Worm (Caenorhabditis elegans) whole organism, L4 larva: ENCODE data around the gene str-81.

Experiments used
- D1046.2 ChIP-seq: fragments of 200-800 bp; sonication (Bioruptor generic); IDR thresholded peaks from 2 replicates; pipeline ENCODE4 v1.3.6; 2022; ENCODE audit warnings: missing genetic modification characterization, missing compliant biosample characterization
- F10B5.3 ChIP-seq: sonication (generic microtip); optimal IDR thresholded peaks from 2 replicates; lab custom pipeline; 2016; ENCODE audit warnings: mild to moderate bottlenecking, missing genetic modification characterization, missing compliant biosample characterization
- F26F4.8 ChIP-seq: fragments of 200-800 bp; sonication (Bioruptor generic); conservative IDR thresholded peaks from 2 replicates; pipeline ENCODE4 v1.3.6; 2022; ENCODE audit warnings: missing genetic modification characterization, missing compliant biosample characterization
- T26A8.4 ChIP-seq: fragments of 200-800 bp; sonication (Bioruptor generic); IDR thresholded peaks from 2 replicates; pipeline ENCODE4 v1.3.6; 2022; ENCODE audit warnings: missing genetic modification characterization, missing compliant biosample characterization
- Y48G9A.11 ChIP-seq: fragments of 200-800 bp; sonication (Bioruptor generic); IDR thresholded peaks from 2 replicates; pipeline ENCODE4 v1.3.6; 2022; ENCODE audit warnings: missing genetic modification reagents, missing genetic modification characterization, missing compliant biosample characterization
- aha-1 ChIP-seq: fragments of 150-350 bp; peaks from one replicate; lab custom pipeline; 2014; ENCODE audit warnings: missing biosample characterization, missing genetic modification characterization
- attf-4 ChIP-seq: sonication (generic microtip); optimal IDR thresholded peaks from 3 replicates; lab custom pipeline; 2017; ENCODE audit warnings: missing biosample characterization, missing genetic modification characterization
- ceh-44 ChIP-seq: fragments of 200-800 bp; sonication (Bioruptor generic); IDR thresholded peaks from 2 replicates; pipeline ENCODE4 v1.3.6; 2022; ENCODE audit warnings: missing genetic modification reagents, missing genetic modification characterization, missing compliant biosample characterization
- daf-12 ChIP-seq: fragments of 150-350 bp; optimal IDR thresholded peaks from 2 replicates; lab custom pipeline; 2014; ENCODE audit warnings: missing biosample characterization, missing genetic modification reagents, missing genetic modification characterization
- daf-16 ChIP-seq, 3 experiments: sonication (generic microtip); optimal IDR thresholded peaks; 2 replicates each; lab custom pipeline; 2016 to 2017; ENCODE audit warnings: missing genetic modification characterization in 3 of 3, missing genetic modification reagents in 3 of 3, mild to moderate bottlenecking in 2 of 3, missing compliant biosample characterization in 2 of 3, missing biosample characterization in 1 of 3, moderate library complexity in 1 of 3
- dmd-9 ChIP-seq: fragments of 200-800 bp; sonication (Bioruptor generic); IDR thresholded peaks from 2 replicates; pipeline ENCODE4 v1.3.6; 2022; ENCODE audit warnings: missing genetic modification reagents, missing genetic modification characterization, missing compliant biosample characterization
- dpl-1 ChIP-seq: fragments of 150-350 bp; optimal IDR thresholded peaks from 2 replicates; lab custom pipeline; 2014; ENCODE audit warnings: missing biosample characterization, missing genetic modification reagents, missing genetic modification characterization
- dve-1 ChIP-seq: sonication (generic microtip); optimal IDR thresholded peaks from 2 replicates; lab custom pipeline; 2017; ENCODE audit warnings: antibody characterized with exemption, mild to moderate bottlenecking, missing genetic modification characterization, missing compliant biosample characterization; ENCODE audit not compliant: insufficient read depth
- egl-43 ChIP-seq: fragments of 200-800 bp; sonication (Bioruptor generic); IDR thresholded peaks from 2 replicates; pipeline ENCODE4 v1.3.6; 2022; ENCODE audit warnings: missing genetic modification reagents, missing genetic modification characterization, missing compliant biosample characterization
- fkh-10 ChIP-seq: fragments of 150-350 bp; optimal IDR thresholded peaks from 2 replicates; lab custom pipeline; 2014; ENCODE audit warnings: missing biosample characterization, missing genetic modification reagents, missing genetic modification characterization
- fos-1 ChIP-seq: fragments of 150-350 bp; optimal IDR thresholded peaks from 2 replicates; lab custom pipeline; 2014; ENCODE audit warnings: missing biosample characterization, missing genetic modification characterization
- hif-1 ChIP-seq, 2 experiments: sonication (generic microtip); optimal IDR thresholded peaks; 2 replicates each; lab custom pipeline; 2016 to 2017; ENCODE audit warnings: missing compliant biosample characterization in 2 of 2, missing genetic modification characterization in 2 of 2, missing genetic modification reagents in 2 of 2, missing genotype in 2 of 2, mild to moderate bottlenecking in 1 of 2
- hlh-11 ChIP-seq: fragments of 200-800 bp; sonication (Bioruptor generic); optimal IDR thresholded peaks from 2 replicates; lab custom pipeline; 2018; ENCODE audit warnings: mild to moderate bottlenecking, missing genetic modification characterization, missing compliant biosample characterization
- hmg-1.1 ChIP-seq: fragments of 200-800 bp; sonication (Bioruptor generic); IDR thresholded peaks from 2 replicates; pipeline ENCODE4 v1.3.6; 2022; ENCODE audit warnings: missing genetic modification reagents, missing genetic modification characterization, missing compliant biosample characterization
- lin-15B ChIP-seq: fragments of 150-350 bp; sonication (generic microtip); optimal IDR thresholded peaks from 3 replicates; lab custom pipeline; 2014; ENCODE audit warnings: missing biosample characterization, missing genetic modification characterization
- lin-29 ChIP-seq: fragments of 200-800 bp; sonication (Bioruptor generic); IDR thresholded peaks from 2 replicates; pipeline ENCODE4 v1.3.6; 2022; ENCODE audit warnings: missing genetic modification reagents, missing genetic modification characterization, missing compliant biosample characterization
- lin-38 ChIP-seq: fragments of 200-800 bp; sonication (Bioruptor generic); IDR thresholded peaks from 2 replicates; pipeline ENCODE4 v1.3.6; 2022; ENCODE audit warnings: missing genetic modification reagents, missing genetic modification characterization, missing compliant biosample characterization
- lir-3 ChIP-seq: sonication (generic microtip); optimal IDR thresholded peaks from 2 replicates; lab custom pipeline; 2016; ENCODE audit warnings: mild to moderate bottlenecking, missing genetic modification characterization, missing compliant biosample characterization
- mdl-1 ChIP-seq, 2 experiments: fragments of 150-350 bp in 1 of 2; sonication (generic microtip) in 1 of 2; optimal IDR thresholded peaks; 2 replicates each; lab custom pipeline; 2014 to 2017; ENCODE audit warnings: missing biosample characterization in 2 of 2, missing genetic modification characterization in 2 of 2
- mes-2 ChIP-seq: sonication (generic microtip); optimal IDR thresholded peaks from 2 replicates; lab custom pipeline; 2016; ENCODE audit warnings: missing genotype, mild to moderate bottlenecking, missing genetic modification characterization, missing compliant biosample characterization; ENCODE audit not compliant: poor library complexity, severe bottlenecking
- nhr-111 ChIP-seq: fragments of 200-800 bp; sonication (Bioruptor generic); optimal IDR thresholded peaks from 2 replicates; lab custom pipeline; 2018; ENCODE audit warnings: mild to moderate bottlenecking, missing genetic modification characterization, missing compliant biosample characterization
- nhr-28 ChIP-seq: fragments of 150-350 bp; optimal IDR thresholded peaks from 2 replicates; lab custom pipeline; 2014; ENCODE audit warnings: missing biosample characterization, missing genetic modification characterization
- nhr-42 ChIP-seq: fragments of 200-800 bp; sonication (Bioruptor generic); IDR thresholded peaks from 2 replicates; pipeline ENCODE4 v1.3.6; 2022; ENCODE audit warnings: missing genetic modification characterization, missing compliant biosample characterization
- pqm-1 ChIP-seq: sonication (generic microtip); optimal IDR thresholded peaks from 2 replicates; lab custom pipeline; 2017; ENCODE audit warnings: missing biosample characterization, missing genetic modification characterization
- set-16 ChIP-seq: fragments of 200-800 bp; sonication (Bioruptor generic); IDR thresholded peaks from 2 replicates; pipeline ENCODE4 v1.3.6; 2022; ENCODE audit warnings: missing genetic modification reagents, missing genetic modification characterization, missing compliant biosample characterization
- skn-1 ChIP-seq: fragments of 150-350 bp; optimal IDR thresholded peaks from 2 replicates; lab custom pipeline; 2014; ENCODE audit warnings: missing biosample characterization, missing genetic modification characterization
- snpc-1.2 ChIP-seq: fragments of 200-800 bp; sonication (Bioruptor generic); IDR thresholded peaks from 2 replicates; pipeline ENCODE4 v1.3.6; 2022; ENCODE audit warnings: missing genetic modification reagents, missing genetic modification characterization, missing compliant biosample characterization
- spr-3 ChIP-seq: fragments of 200-800 bp; sonication (Bioruptor generic); optimal IDR thresholded peaks from 2 replicates; lab custom pipeline; 2018; ENCODE audit warnings: mild to moderate bottlenecking, missing genetic modification characterization, missing compliant biosample characterization
- unc-62 ChIP-seq, 3 experiments: fragments of 150-350 bp in 1 of 3; sonication (generic microtip); optimal IDR thresholded peaks in 2 of 3; peaks in 1 of 3; 1 replicate in 1 of 3; 2 replicates in 2 of 3; lab custom pipeline; 2014 to 2017; ENCODE audit warnings: missing biosample characterization in 3 of 3, missing genetic modification characterization in 3 of 3, missing genetic modification reagents in 3 of 3, missing genotype in 1 of 3
- vab-7 ChIP-seq: fragments of 200-800 bp; sonication (Bioruptor generic); IDR thresholded peaks from 2 replicates; pipeline ENCODE4 v1.3.6; 2022; ENCODE audit warnings: missing genetic modification reagents, missing genetic modification characterization, missing compliant biosample characterization
- zip-11 ChIP-seq: fragments of 200-800 bp; sonication (Bioruptor generic); IDR thresholded peaks from 2 replicates; pipeline ENCODE4 v1.3.6; 2022; ENCODE audit warnings: missing genetic modification characterization, missing compliant biosample characterization

str-81 gene

ce11 chrV:19240129-19240528 lies 10.8 kb downstream of the str-81 start, which contains the start of the genes fbxb-115 and fbxb-1:
fbxb-115 (minus strand) TSS chrV:19240229.
fbxb-1 (plus strand) TSS chrV:19240354.
- no peak for TF ChIP-seq fos-1 (tag; lab: Kevin White, UChicago)
- TF ChIP-seq F10B5.3 (tag; lab: Kevin White, UChicago), result no peak
- no peak for TF ChIP-seq dve-1 (tag; lab: Kevin White, UChicago)
- no peak for TF ChIP-seq daf-12 (tag; lab: Kevin White, UChicago)
- TF ChIP-seq D1046.2 (GFP tag; lab: Robert Waterston, UW), result no peak

DNA sequence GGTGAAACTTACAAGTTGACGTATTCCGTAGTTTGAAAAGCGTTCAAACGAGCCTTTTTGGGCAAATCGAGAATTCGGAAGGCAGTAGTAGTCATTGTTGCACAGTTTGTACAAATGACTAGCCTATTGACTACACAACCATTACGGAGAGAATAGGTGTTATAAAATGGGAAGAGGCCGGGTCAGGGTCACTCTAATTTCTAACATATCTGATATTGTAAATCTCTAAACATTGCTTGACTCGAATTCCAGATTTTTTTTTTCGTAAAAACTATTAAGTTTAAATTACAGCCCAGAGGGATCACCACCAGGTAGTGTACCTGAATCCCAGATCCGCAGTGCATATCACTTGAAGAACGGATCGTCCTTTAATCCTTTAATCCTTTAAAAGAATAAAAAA lies 13.7 kb downstream of the str-81 start, which contains the start of gene fbxb-2:
TSS of gene fbxb-2 (minus strand) at position 101 of the 400 bp plus-strand sequence.
- TF ChIP-seq unc-62 (GFP tag; optimal IDR thresholded peaks at IDR 0.05 in 1 of 2; lab: Kevin White, UChicago) (no peak), unc-62 (tag; optimal IDR thresholded peaks at IDR 0.05; lab: Kevin White, UChicago) (no peak), attf-4 (no peak), skn-1 (tag; lab: Kevin White, UChicago) (no peak), lin-29 (GFP tag; lab: Robert Waterston, UW) (no peak), T26A8.4 (GFP tag; lab: Robert Waterston, UW) (no peak), mdl-1 (tag; optimal IDR thresholded peaks at IDR 0.05; lab: Kevin White, UChicago) (no peak), lir-3 (tag; lab: Kevin White, UChicago) (no peak), lin-15B (tag; lab: Kevin White, UChicago) (no peak), fkh-10 (GFP tag; lab: Kevin White, UChicago) (no peak), lin-38 (no peak)

DNA sequence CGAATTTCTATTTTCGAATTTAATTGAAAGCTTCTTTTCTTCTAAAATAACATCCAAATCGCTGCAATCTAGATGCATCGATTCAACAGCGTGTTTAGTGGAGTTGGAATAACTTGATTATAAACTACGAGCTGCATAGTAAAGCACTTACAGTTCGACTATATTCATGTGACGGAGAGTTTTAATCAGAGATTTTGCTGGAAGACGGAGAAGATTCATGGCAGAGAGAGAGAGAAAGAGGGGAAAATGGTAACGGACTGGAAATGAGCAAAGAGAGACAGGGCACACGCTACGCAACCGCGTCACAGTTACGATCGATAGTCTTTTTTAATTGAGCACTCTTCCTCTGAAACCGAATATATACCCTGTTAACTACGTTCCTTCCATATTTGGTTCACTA lies 17.4 kb downstream of the str-81 start, which contains the start of gene fbxb-116:
TSS of gene fbxb-116 (plus strand) at position 301 of the 400 bp plus-strand sequence.
- TF ChIP-seq hmg-1.1 (GFP tag; lab: Robert Waterston, UW) (no peak), aha-1 (tag; lab: Kevin White, UChicago) (no peak), Y48G9A.11 (GFP tag; lab: Robert Waterston, UW) (no peak), fos-1 (tag; lab: Kevin White, UChicago) (no peak), zip-11 (GFP tag; lab: Robert Waterston, UW) (no peak), vab-7 (no peak)

- TF ChIP-seq zip-11 (GFP tag; lab: Robert Waterston, UW) (no peak), aha-1 (tag; lab: Kevin White, UChicago) (peak; percentile 2)
These were observed 19.7 kb downstream of the str-81 start for ce11 chrV:19231167-19231566.

ce11 chrV:19230413-19230812 lies 20.5 kb downstream of the str-81 start, which contains the start of gene sqst-3:
sqst-3 (plus strand) TSS chrV:19230782.
- TF ChIP-seq daf-16 (GFP tag; optimal IDR thresholded peaks at IDR 0.05; lab: Kevin White, UChicago) (no peak), daf-16 (tag; optimal IDR thresholded peaks at IDR 0.05; lab: Kevin White, UChicago) (peak; percentile 82), set-16 (GFP tag; lab: Robert Waterston, UW) (no peak), nhr-28 (tag; lab: Kevin White, UChicago) (peak; percentile 27)

DNA sequence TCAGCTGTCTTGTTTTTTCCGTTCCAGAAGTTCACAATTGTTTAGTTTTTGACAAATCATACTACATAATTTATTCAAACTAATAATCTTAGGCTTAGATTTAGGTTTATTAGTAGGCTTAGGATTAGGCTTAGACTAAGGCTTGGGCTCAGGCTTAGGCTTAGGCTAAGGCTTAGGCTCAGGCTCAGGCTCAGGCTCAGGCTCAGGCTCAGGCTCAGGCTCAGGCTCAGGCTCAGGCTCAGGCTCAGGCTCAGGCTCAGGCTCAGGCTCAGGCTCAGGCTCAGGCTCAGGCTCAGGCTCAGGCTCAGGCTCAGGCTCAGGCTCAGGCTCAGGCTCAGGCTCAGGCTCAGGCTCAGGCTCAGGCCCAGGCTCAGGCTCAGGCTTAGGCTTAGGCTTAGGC lies 21.9 kb downstream of the str-81 start:
- TF ChIP-seq set-16 (GFP tag; lab: Robert Waterston, UW), result peak; percentile 80

DNA sequence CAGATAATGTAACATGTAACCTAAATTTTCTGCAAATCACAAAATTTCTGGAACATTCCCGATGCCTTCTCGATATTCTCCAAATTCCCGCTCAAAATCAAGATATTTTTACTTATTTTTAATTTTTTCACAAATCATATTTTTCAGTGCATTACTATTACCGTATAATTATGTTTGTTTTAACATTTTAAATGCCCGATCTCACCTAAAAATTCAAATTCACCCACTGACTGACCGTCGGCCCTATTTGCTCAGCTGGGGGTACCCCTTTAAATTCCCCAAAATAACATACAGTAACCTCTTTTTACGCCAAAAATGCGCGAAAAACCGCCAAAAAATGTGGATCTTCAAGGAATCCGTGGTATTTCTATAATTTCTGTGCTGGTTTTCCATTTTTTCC lies 33.2 kb downstream of the str-81 start, which contains the start of gene oac-49:
TSS of gene oac-49 (plus strand) at position 301 of the 400 bp plus-strand sequence.
- TF ChIP-seq mes-2 (tag; lab: Kevin White, UChicago), result no peak
- TF ChIP-seq F26F4.8 (GFP tag; lab: Robert Waterston, UW), result no peak
- TF ChIP-seq ceh-44 (GFP tag; lab: Robert Waterston, UW), result no peak
- TF ChIP-seq set-16 (GFP tag; lab: Robert Waterston, UW), result no peak
- no peak for TF ChIP-seq pqm-1 (tag; lab: Kevin White, UChicago)
- TF ChIP-seq dmd-9 (GFP tag; lab: Robert Waterston, UW), result no peak
- TF ChIP-seq hlh-11, result no peak
- TF ChIP-seq nhr-42 (GFP tag; lab: Robert Waterston, UW), result no peak
- TF ChIP-seq snpc-1.2 (GFP tag; lab: Robert Waterston, UW), result no peak
- TF ChIP-seq daf-12 (tag; lab: Kevin White, UChicago), result no peak
- no peak for TF ChIP-seq hif-1 (tag; optimal IDR thresholded peaks at IDR 0.05; lab: Kevin White, UChicago)
- no peak for TF ChIP-seq zip-11 (GFP tag; lab: Robert Waterston, UW)
- no peak for TF ChIP-seq egl-43
- no peak for TF ChIP-seq spr-3 (GFP tag; lab: Kevin White, UChicago)
- no peak for TF ChIP-seq nhr-111 (GFP tag; lab: Kevin White, UChicago)
- TF ChIP-seq dpl-1, result no peak
